Fruit fly (Drosophila melanogaster): ENCODE data around the gene Sdr.

The Sdr gene

DNA sequence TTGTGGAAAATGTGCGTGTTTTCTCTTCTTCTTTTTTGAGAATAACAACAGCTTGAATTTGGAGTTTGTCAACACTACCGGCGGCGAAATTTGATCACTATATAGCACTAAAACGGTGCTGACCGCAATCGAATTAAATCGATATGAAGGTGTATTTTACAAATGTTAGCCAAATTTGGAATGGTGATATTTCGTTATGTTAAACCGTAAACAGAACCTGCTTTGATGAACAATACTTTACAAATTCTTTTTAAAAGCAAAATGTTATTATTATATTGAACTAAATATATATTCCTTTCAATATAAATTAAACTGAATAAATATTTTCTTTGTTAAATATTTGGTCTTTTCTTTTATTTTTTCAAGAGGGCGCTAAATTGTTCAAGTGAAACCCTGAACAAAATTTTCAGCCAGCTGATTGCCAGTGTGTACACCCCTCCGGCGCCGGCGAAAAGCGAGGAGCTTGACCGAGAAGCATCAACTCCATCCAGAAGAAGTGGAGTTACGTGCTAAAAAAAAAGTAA is 32.4 kb upstream of the Sdr start, which contains the start of the genes Rrp6, CG33331 and CG33332 (continued):
- TF ChIP-seq fru (optimal IDR thresholded peaks at IDR 0.05): no peak
- TF ChIP-seq Drgx (GFP tag; IDR thresholded peaks at IDR 0.05): peak; percentile 43
- TF ChIP-seq CG12391 (tag; optimal IDR thresholded peaks at IDR 0.05): peak; percentile 83
- TF ChIP-seq Nf-YC (tag; optimal IDR thresholded peaks at IDR 0.05): peak; percentile 72
- peak; percentile 65 for TF ChIP-seq CG1233 (GFP tag; optimal IDR thresholded peaks at IDR 0.05)
- peak; percentile 68 for TF ChIP-seq CG7556 (GFP tag; optimal IDR thresholded peaks at IDR 0.05)
- no peak for TF ChIP-seq CG8089 (GFP tag; optimal IDR thresholded peaks at IDR 0.05)
- peak; percentile 63 for TF ChIP-seq CG10147 (GFP tag; optimal IDR thresholded peaks at IDR 0.05)
- TF ChIP-seq Hr3 (GFP tag; optimal IDR thresholded peaks at IDR 0.05): peak; percentile 80
- no peak for TF ChIP-seq salm (tag; optimal IDR thresholded peaks at IDR 0.05)
- no peak for TF ChIP-seq CG6813 (GFP tag; optimal IDR thresholded peaks at IDR 0.05)
- TF ChIP-seq dmrt99B (tag; optimal IDR thresholded peaks at IDR 0.05): no peak
- TF ChIP-seq pnt (GFP tag; optimal IDR thresholded peaks at IDR 0.05): peak; percentile 33
- peak; percentile 64 for TF ChIP-seq sens (GFP tag)
- TF ChIP-seq sqz (GFP tag; optimal IDR thresholded peaks at IDR 0.05): no peak
- TF ChIP-seq NK7.1 (GFP tag; optimal IDR thresholded peaks at IDR 0.05): no peak
- peak; percentile 61 for TF ChIP-seq twi (tag; optimal IDR thresholded peaks at IDR 0.05)
- peak; percentile 53 for TF ChIP-seq Dp (GFP tag; optimal IDR thresholded peaks at IDR 0.05)
- TF ChIP-seq CG3995 (GFP tag; optimal IDR thresholded peaks at IDR 0.05): peak; percentile 65
- TF ChIP-seq CG2889 (GFP tag; IDR thresholded peaks at IDR 0.05): no peak
- peak; percentile 53 for TF ChIP-seq CG10654 (GFP tag; optimal IDR thresholded peaks at IDR 0.05)
- TF ChIP-seq CG11504 (tag; optimal IDR thresholded peaks at IDR 0.05): no peak
- TF ChIP-seq Pdp1 (GFP tag; optimal IDR thresholded peaks at IDR 0.05): peak; percentile 29 to 59
- TF ChIP-seq CG4282 (GFP tag; optimal IDR thresholded peaks at IDR 0.05): peak; percentile 41
- peak; percentile 57 for TF ChIP-seq Dref (GFP tag; IDR thresholded peaks at IDR 0.05)
- peak; percentile 3 for TF ChIP-seq CG9797 (GFP tag; optimal IDR thresholded peaks at IDR 0.05)
- 0 out of 3 replicates have a peak, but pooled peaks have one; percentile 57 for TF ChIP-seq CG34422 (GFP tag; IDR thresholded peaks at IDR 0.05)
- no peak for TF ChIP-seq cas (GFP tag; IDR thresholded peaks at IDR 0.05)
- no peak for TF ChIP-seq kni (GFP tag; optimal IDR thresholded peaks at IDR 0.05)
- no peak for TF ChIP-seq CG14860 (GFP tag; IDR thresholded peaks at IDR 0.05; ENCODE audit: partially characterized antibody)
- peak; percentile 8; the same call in 1 of the 2 replicates for TF ChIP-seq ato (GFP tag; IDR thresholded peaks at IDR 0.05; ENCODE audit: partially characterized antibody)
- peak; percentile 62 for TF ChIP-seq NFAT (GFP tag; IDR thresholded peaks at IDR 0.05)
- peak; percentile 62 for TF ChIP-seq CG16813 (GFP tag; IDR thresholded peaks at IDR 0.05; ENCODE audit: partially characterized antibody)
- TF ChIP-seq seq (GFP tag; IDR thresholded peaks at IDR 0.05): no peak
- TF ChIP-seq Usf (GFP tag; optimal IDR thresholded peaks at IDR 0.05): peak; percentile 12
- TF ChIP-seq Hmx (GFP tag; optimal IDR thresholded peaks at IDR 0.05): no peak
- TF ChIP-seq CG9932 (GFP tag; IDR thresholded peaks at IDR 0.05): peak; percentile 88
- TF ChIP-seq chn (GFP tag; optimal IDR thresholded peaks at IDR 0.05): peak; percentile 46
- peak; percentile 36 for TF ChIP-seq pho (GFP tag; optimal IDR thresholded peaks at IDR 0.05)
- TF ChIP-seq pan (optimal IDR thresholded peaks at IDR 0.05): no peak
- TF ChIP-seq pan (GFP tag; optimal IDR thresholded peaks at IDR 0.05 in 1 of 2, IDR thresholded peaks at IDR 0.05 in 1 of 2): peak in 1 of 2 experiments; percentile 56
- TF ChIP-seq E2f2 (GFP tag; IDR thresholded peaks at IDR 0.05): peak; percentile 69
- TF ChIP-seq gcm2 (GFP tag; optimal IDR thresholded peaks at IDR 0.05): no peak
- peak; percentile 56; the same call in 1 of the 2 replicates for TF ChIP-seq lmd (GFP tag; IDR thresholded peaks at IDR 0.05)
- TF ChIP-seq CG17385 (GFP tag; optimal IDR thresholded peaks at IDR 0.05): peak; percentile 98
- TF ChIP-seq gsb (GFP tag; IDR thresholded peaks at IDR 0.05): no peak
- peak; percentile 82 for TF ChIP-seq zen2 (GFP tag; IDR thresholded peaks at IDR 0.05; ENCODE audit: partially characterized antibody)
- TF ChIP-seq so (GFP tag; IDR thresholded peaks at IDR 0.05): peak; percentile 69; the same call in 2 of the 3 replicates
- peak; percentile 86 for TF ChIP-seq CG2120 (GFP tag; optimal IDR thresholded peaks at IDR 0.05)
- peak; percentile 59 for TF ChIP-seq cwo (GFP tag; optimal IDR thresholded peaks at IDR 0.05)
- peak; percentile 61 for TF ChIP-seq CG4424 (GFP tag; optimal IDR thresholded peaks at IDR 0.05)

Data from whole organism, embryonic.